Worm (Caenorhabditis elegans) whole organism, young adult: ENCODE data around the gene C40H1.7.

Source experiments
- F22D6.2 ChIP-seq: sonication (generic microtip); optimal IDR thresholded peaks from 2 replicates; lab custom pipeline; 2016; ENCODE audit warnings: mild to moderate bottlenecking, missing genetic modification characterization, missing compliant biosample characterization
- Y95B8A.8 ChIP-seq: fragments of 200-800 bp; sonication (Bioruptor generic); IDR thresholded peaks from 2 replicates; pipeline ENCODE4 v1.3.6; 2022; ENCODE audit warnings: missing genetic modification reagents, missing genetic modification characterization, missing compliant biosample characterization
- aptf-2 ChIP-seq: fragments of 200-800 bp; sonication (Bioruptor generic); conservative IDR thresholded peaks from 2 replicates; pipeline ENCODE4 v1.3.6; 2022; ENCODE audit warnings: missing genetic modification reagents, missing genetic modification characterization, missing compliant biosample characterization
- aptf-3 ChIP-seq: fragments of 200-800 bp; sonication (Bioruptor generic); IDR thresholded peaks from 2 replicates; pipeline ENCODE4 v1.3.6; 2022; ENCODE audit warnings: missing genetic modification characterization, missing compliant biosample characterization
- atf-7 ChIP-seq: sonication (generic microtip); optimal IDR thresholded peaks from 2 replicates; lab custom pipeline; 2017; ENCODE audit warnings: mild to moderate bottlenecking, missing genetic modification characterization, missing compliant biosample characterization
- attf-5 ChIP-seq: fragments of 200-800 bp; sonication (Bioruptor generic); optimal IDR thresholded peaks from 2 replicates; lab custom pipeline; 2018; ENCODE audit warnings: mild to moderate bottlenecking, missing genetic modification characterization, missing compliant biosample characterization
- ceh-100 ChIP-seq: fragments of 200-800 bp; sonication (Bioruptor generic); IDR thresholded peaks from 2 replicates; pipeline ENCODE4 v1.3.6; 2022; ENCODE audit warnings: missing genetic modification reagents, missing genetic modification characterization, missing compliant biosample characterization
- ceh-40 ChIP-seq: fragments of 200-800 bp; sonication (Bioruptor generic); IDR thresholded peaks from 2 replicates; pipeline ENCODE4 v1.3.6; 2022; ENCODE audit warnings: missing genetic modification characterization, missing compliant biosample characterization
- ceh-91 ChIP-seq: fragments of 200-800 bp; sonication (Bioruptor generic); IDR thresholded peaks from 2 replicates; pipeline ENCODE4 v1.3.6; 2022; ENCODE audit warnings: missing genetic modification reagents, missing genetic modification characterization, missing compliant biosample characterization
- die-1 ChIP-seq: sonication (generic microtip); optimal IDR thresholded peaks from 2 replicates; lab custom pipeline; 2016; ENCODE audit warnings: missing genotype, mild to moderate bottlenecking, missing genetic modification characterization, missing compliant biosample characterization
- dox-1 ChIP-seq: fragments of 200-800 bp; sonication (Bioruptor generic); IDR thresholded peaks from 2 replicates; pipeline ENCODE4 v1.3.6; 2022; ENCODE audit warnings: missing genetic modification reagents, missing genetic modification characterization, missing compliant biosample characterization
- dpff-1 ChIP-seq: sonication (generic microtip); optimal IDR thresholded peaks from 2 replicates; lab custom pipeline; 2017; ENCODE audit warnings: mild to moderate bottlenecking, missing genetic modification characterization, missing compliant biosample characterization
- egrh-3 ChIP-seq: fragments of 200-800 bp; sonication (Bioruptor generic); IDR thresholded peaks from 2 replicates; pipeline ENCODE4 v1.3.6; 2022; ENCODE audit warnings: missing genetic modification reagents, missing genetic modification characterization, missing compliant biosample characterization
- ets-4 ChIP-seq: fragments of 200-800 bp; sonication (Bioruptor generic); optimal IDR thresholded peaks from 2 replicates; lab custom pipeline; 2018; ENCODE audit warnings: mild to moderate bottlenecking, missing genetic modification characterization, missing compliant biosample characterization
- gei-17 ChIP-seq: fragments of 200-800 bp; sonication (Bioruptor generic); optimal IDR thresholded peaks from 2 replicates; lab custom pipeline; 2018; ENCODE audit warnings: mild to moderate bottlenecking, missing genetic modification characterization, missing compliant biosample characterization
- him-1 ChIP-seq: sonication (generic microtip); optimal IDR thresholded peaks from 2 replicates; lab custom pipeline; 2016; ENCODE audit warnings: missing genotype, missing genetic modification reagents, missing genetic modification characterization, missing compliant biosample characterization
- hlh-12 ChIP-seq: sonication (generic microtip); optimal IDR thresholded peaks from 2 replicates; lab custom pipeline; 2016; ENCODE audit warnings: missing genetic modification characterization, missing compliant biosample characterization
- hmg-1.2 ChIP-seq: fragments of 200-800 bp; sonication (Bioruptor generic); IDR thresholded peaks from 2 replicates; pipeline ENCODE4 v1.3.6; 2022; ENCODE audit warnings: missing genetic modification reagents, missing genetic modification characterization, missing compliant biosample characterization
- let-607 ChIP-seq, 2 experiments: fragments of 200-800 bp in 1 of 2; sonication (Bioruptor generic) in 1 of 2; sonication (generic microtip) in 1 of 2; optimal IDR thresholded peaks; 2 replicates each; lab custom pipeline; 2016 to 2018; ENCODE audit warnings: mild to moderate bottlenecking in 2 of 2, missing compliant biosample characterization in 2 of 2, missing genetic modification characterization in 2 of 2, moderate library complexity in 2 of 2, missing genotype in 1 of 2
- mcd-1 ChIP-seq: fragments of 200-800 bp; sonication (Bioruptor generic); IDR thresholded peaks from 2 replicates; pipeline ENCODE4 v1.3.6; 2022; ENCODE audit warnings: missing genetic modification reagents, missing genetic modification characterization, missing compliant biosample characterization
- mxl-1 ChIP-seq: sonication (generic microtip); optimal IDR thresholded peaks from 2 replicates; lab custom pipeline; 2016; ENCODE audit warnings: missing genetic modification characterization, missing compliant biosample characterization
- nhr-179 ChIP-seq: sonication (generic microtip); optimal IDR thresholded peaks from 2 replicates; lab custom pipeline; 2016; ENCODE audit warnings: mild to moderate bottlenecking, missing genetic modification characterization, missing compliant biosample characterization
- nhr-80 ChIP-seq: sonication (generic microtip); optimal IDR thresholded peaks from 2 replicates; lab custom pipeline; 2016; ENCODE audit warnings: missing genetic modification characterization, missing compliant biosample characterization
- nhr-90 ChIP-seq: sonication (generic microtip); optimal IDR thresholded peaks from 2 replicates; lab custom pipeline; 2016; ENCODE audit warnings: missing genotype, mild to moderate bottlenecking, missing genetic modification characterization, missing compliant biosample characterization
- pbrm-1 ChIP-seq: fragments of 200-800 bp; sonication (Bioruptor generic); IDR thresholded peaks from 2 replicates; pipeline ENCODE4 v1.3.6; 2022; ENCODE audit warnings: missing genetic modification reagents, missing genetic modification characterization, missing compliant biosample characterization
- rec-8 ChIP-seq, 2 experiments: sonication (generic microtip); optimal IDR thresholded peaks; 2 replicates each; lab custom pipeline; 2016; ENCODE audit warnings: mild to moderate bottlenecking in 2 of 2, missing genetic modification characterization in 2 of 2, missing genetic modification reagents in 2 of 2, missing genotype in 2 of 2, missing biosample characterization in 1 of 2, missing compliant biosample characterization in 1 of 2, moderate library complexity in 1 of 2
- sdz-38 ChIP-seq: sonication (generic microtip); optimal IDR thresholded peaks from 2 replicates; lab custom pipeline; 2016; ENCODE audit warnings: missing genotype, missing genetic modification characterization, missing compliant biosample characterization
- snpc-1.1 ChIP-seq: sonication (generic microtip); optimal IDR thresholded peaks from 2 replicates; lab custom pipeline; 2017; ENCODE audit warnings: missing genetic modification characterization, mild to moderate bottlenecking, missing compliant biosample characterization, antibody characterized with exemption, moderate library complexity, missing genotype, missing genetic modification reagents; ENCODE audit not compliant: insufficient read depth
- snpc-4 ChIP-seq, 5 experiments: fragments of 150-350 bp in 1 of 5; sonication (generic microtip) in 4 of 5; optimal IDR thresholded peaks; 2 replicates each; lab custom pipeline; 2014 to 2018; ENCODE audit warnings: missing genetic modification characterization in 5 of 5, missing biosample characterization in 3 of 5, antibody characterized with exemption in 2 of 5, mild to moderate bottlenecking in 2 of 5, missing compliant biosample characterization in 2 of 5, missing genotype in 2 of 5, moderate library complexity in 2 of 5, missing genetic modification reagents in 1 of 5
- tlf-1 ChIP-seq: fragments of 200-800 bp; sonication (Bioruptor generic); optimal IDR thresholded peaks from 2 replicates; lab custom pipeline; 2018; ENCODE audit warnings: mild to moderate bottlenecking, missing genetic modification characterization, missing compliant biosample characterization
- unc-62 ChIP-seq: fragments of 150-350 bp; optimal IDR thresholded peaks from 2 replicates; lab custom pipeline; 2014; ENCODE audit warnings: missing biosample characterization, missing genetic modification reagents, missing genetic modification characterization
- ztf-22 ChIP-seq: fragments of 200-800 bp; sonication (Bioruptor generic); optimal IDR thresholded peaks from 2 replicates; lab custom pipeline; 2018; ENCODE audit warnings: mild to moderate bottlenecking, missing genetic modification characterization, moderate library complexity, missing compliant biosample characterization
- ztf-6 ChIP-seq: fragments of 200-800 bp; sonication (Bioruptor generic); IDR thresholded peaks from 2 replicates; pipeline ENCODE4 v1.3.6; 2022; ENCODE audit warnings: missing genetic modification reagents, missing genetic modification characterization, missing compliant biosample characterization

The C40H1.7 gene

ce11 chrIII:9289815-9290214 is 35.0 kb upstream of the C40H1.7 start:
- TF ChIP-seq let-607 (tag; optimal IDR thresholded peaks at IDR 0.05; lab: Kevin White, UChicago): peak; percentile 42 to 50
- TF ChIP-seq ztf-22: peak; percentile 46
- no peak for TF ChIP-seq rec-8 (tag; optimal IDR thresholded peaks at IDR 0.05; lab: Kevin White, UChicago)
- peak; percentile 31 for TF ChIP-seq ets-4
- TF ChIP-seq ceh-91 (GFP tag; lab: Robert Waterston, UW): no peak
- no peak for TF ChIP-seq mcd-1 (GFP tag; lab: Robert Waterston, UW)
- TF ChIP-seq ceh-100 (GFP tag; lab: Robert Waterston, UW): no peak
- TF ChIP-seq nhr-80: peak; percentile 99
- peak; percentile 65 for TF ChIP-seq atf-7
- peak; percentile 28 for TF ChIP-seq attf-5
- TF ChIP-seq dox-1 (GFP tag; lab: Robert Waterston, UW): peak; percentile 65
- peak; percentile 4 for TF ChIP-seq tlf-1 (GFP tag; lab: Kevin White, UChicago)
- TF ChIP-seq nhr-90: peak; percentile 8
- no peak for TF ChIP-seq ceh-40 (GFP tag; lab: Robert Waterston, UW)

ce11 chrIII:9291633-9292032 is 33.2 kb upstream of the C40H1.7 start:
- TF ChIP-seq hmg-1.2 (GFP tag; lab: Robert Waterston, UW) (peak; percentile 77), snpc-1.1 (tag; lab: Kevin White, UChicago) (peak; percentile 62), pbrm-1 (GFP tag; lab: Robert Waterston, UW) (peak; percentile 27; the same call in 1 of the 2 replicates), snpc-4 (GFP tag; optimal IDR thresholded peaks at IDR 0.05; lab: Kevin White, UChicago) (peak; percentile 42), snpc-4 (tag; optimal IDR thresholded peaks at IDR 0.05; lab: Kevin White, UChicago) (peak in 2 of 4 experiments; percentile 89 to 93)
- TF ChIP-seq, all 124 proteins: peak for 4; not testable (repeated sequence) for 120

- TF ChIP-seq die-1 (tag; lab: Kevin White, UChicago): no peak
- TF ChIP-seq gei-17: no peak
- no peak for TF ChIP-seq Y95B8A.8
- TF ChIP-seq hlh-12 (tag; lab: Kevin White, UChicago): no peak
- no peak for TF ChIP-seq dox-1 (GFP tag; lab: Robert Waterston, UW)
- TF ChIP-seq nhr-80: no peak
- no peak for TF ChIP-seq ztf-22
- no peak for TF ChIP-seq unc-62
- no peak for TF ChIP-seq aptf-3 (GFP tag; lab: Robert Waterston, UW)
- TF ChIP-seq F22D6.2 (tag; lab: Kevin White, UChicago): no peak
- no peak for TF ChIP-seq him-1 (tag; lab: Kevin White, UChicago)
- no peak for TF ChIP-seq egrh-3 (GFP tag; lab: Robert Waterston, UW)
- TF ChIP-seq aptf-2 (GFP tag; lab: Robert Waterston, UW): no peak
- TF ChIP-seq dpff-1: no peak
- no peak for TF ChIP-seq nhr-179
- TF ChIP-seq mxl-1: no peak
- TF ChIP-seq snpc-4 (GFP tag; optimal IDR thresholded peaks at IDR 0.05; lab: Kevin White, UChicago): no peak
- no peak for TF ChIP-seq snpc-4 (tag; optimal IDR thresholded peaks at IDR 0.05; lab: Kevin White, UChicago)
These were observed 27.5 kb upstream of the C40H1.7 start, which contains the start of gene K01B6.4 for ce11 chrIII:9297345-9297744. Gene K01B6.4 (minus strand): TSS chrIII:9297445.

- TF ChIP-seq atf-7 (no peak), ztf-6 (GFP tag; lab: Robert Waterston, UW) (no peak), hmg-1.2 (GFP tag; lab: Robert Waterston, UW) (no peak)
These were observed 25.7 kb upstream of the C40H1.7 start for ce11 chrIII:9299116-9299515.

- no peak for TF ChIP-seq sdz-38 (tag; lab: Kevin White, UChicago)
These were observed 24.9 kb upstream of the C40H1.7 start, which contains the start of gene K01B6.3 for ce11 chrIII:9299919-9300318. Gene K01B6.3 (plus strand): TSS chrIII:9300219.
